Worm (Caenorhabditis elegans) whole organism, L2 larva: ENCODE data around the gene T05B9.1.

Source experiments
- F13H6.1 ChIP-seq: sonication (generic microtip); optimal IDR thresholded peaks from 2 replicates; lab custom pipeline; 2016; ENCODE audit warnings: missing genetic modification characterization, missing compliant biosample characterization
- R02D3.7 ChIP-seq: fragments of 150-350 bp; optimal IDR thresholded peaks from 2 replicates; lab custom pipeline; 2014; ENCODE audit warnings: missing biosample characterization, missing genetic modification characterization
- Y55F3AM.14 ChIP-seq: fragments of 200-800 bp; sonication (Bioruptor generic); optimal IDR thresholded peaks from 2 replicates; lab custom pipeline; 2018; ENCODE audit warnings: mild to moderate bottlenecking, missing genetic modification characterization, missing compliant biosample characterization
- aly-2 ChIP-seq: fragments of 150-350 bp; optimal IDR thresholded peaks from 2 replicates; lab custom pipeline; 2014; ENCODE audit warnings: missing biosample characterization, missing genetic modification characterization
- ama-1 ChIP-seq: fragments of 150-350 bp; optimal IDR thresholded peaks from 2 replicates; lab custom pipeline; 2018; ENCODE audit warnings: inconsistent platforms
- ceh-16 ChIP-seq: fragments of 150-350 bp; optimal IDR thresholded peaks from 2 replicates; lab custom pipeline; 2014; ENCODE audit warnings: missing biosample characterization, missing genetic modification characterization
- ceh-82 ChIP-seq: fragments of 150-350 bp; optimal IDR thresholded peaks from 2 replicates; lab custom pipeline; 2014; ENCODE audit warnings: missing biosample characterization, missing genetic modification characterization
- elt-1 ChIP-seq: fragments of 150-350 bp; optimal IDR thresholded peaks from 2 replicates; lab custom pipeline; 2014; ENCODE audit warnings: missing biosample characterization, missing genetic modification characterization
- fos-1 ChIP-seq: fragments of 150-350 bp; optimal IDR thresholded peaks from 2 replicates; lab custom pipeline; 2014; ENCODE audit warnings: missing biosample characterization, missing genetic modification characterization
- lin-13 ChIP-seq: fragments of 150-350 bp; optimal IDR thresholded peaks from 2 replicates; lab custom pipeline; 2014; ENCODE audit warnings: missing biosample characterization, missing genetic modification reagents, missing genetic modification characterization
- lsy-2 ChIP-seq, 2 experiments: fragments of 150-350 bp in 1 of 2; sonication (generic microtip) in 1 of 2; optimal IDR thresholded peaks; 2 replicates each; lab custom pipeline; 2014 to 2017; ENCODE audit warnings: missing biosample characterization in 2 of 2, missing genetic modification characterization in 2 of 2
- mab-5 ChIP-seq: fragments of 150-350 bp; optimal IDR thresholded peaks from 2 replicates; lab custom pipeline; 2014; ENCODE audit warnings: missing biosample characterization, missing genetic modification characterization
- nhr-10 ChIP-seq: sonication (generic microtip); optimal IDR thresholded peaks from 2 replicates; lab custom pipeline; 2017; ENCODE audit warnings: missing biosample characterization, missing genetic modification characterization
- nhr-11 ChIP-seq: fragments of 150-350 bp; optimal IDR thresholded peaks from 2 replicates; lab custom pipeline; 2014; ENCODE audit warnings: missing biosample characterization, missing genetic modification characterization
- nhr-129 ChIP-seq: fragments of 150-350 bp; optimal IDR thresholded peaks from 2 replicates; lab custom pipeline; 2014; ENCODE audit warnings: missing biosample characterization, missing genetic modification characterization
- nhr-21 ChIP-seq: fragments of 150-350 bp; optimal IDR thresholded peaks from 2 replicates; lab custom pipeline; 2014; ENCODE audit warnings: missing biosample characterization, missing genetic modification characterization
- nhr-23 ChIP-seq: fragments of 150-350 bp; optimal IDR thresholded peaks from 2 replicates; lab custom pipeline; 2014; ENCODE audit warnings: missing biosample characterization, missing genetic modification reagents, missing genetic modification characterization
- nhr-237 ChIP-seq: fragments of 150-350 bp; optimal IDR thresholded peaks from 2 replicates; lab custom pipeline; 2014; ENCODE audit warnings: missing biosample characterization, missing genetic modification characterization
- nhr-25 ChIP-seq: fragments of 150-350 bp; sonication (generic microtip); optimal IDR thresholded peaks from 3 replicates; lab custom pipeline; 2014; ENCODE audit warnings: missing biosample characterization, missing genetic modification characterization
- nhr-6 ChIP-seq: fragments of 150-350 bp; optimal IDR thresholded peaks from 2 replicates; lab custom pipeline; 2014; ENCODE audit warnings: missing biosample characterization, missing genetic modification characterization
- peb-1 ChIP-seq: fragments of 150-350 bp; optimal IDR thresholded peaks from 2 replicates; lab custom pipeline; 2014; ENCODE audit warnings: missing biosample characterization, missing genetic modification characterization
- sem-4 ChIP-seq: fragments of 150-350 bp; optimal IDR thresholded peaks from 2 replicates; lab custom pipeline; 2014; ENCODE audit warnings: missing biosample characterization, missing genetic modification reagents, missing genetic modification characterization
- sma-3 ChIP-seq: sonication (generic microtip); optimal IDR thresholded peaks from 2 replicates; lab custom pipeline; 2016; ENCODE audit warnings: missing genetic modification reagents, missing genetic modification characterization, missing compliant biosample characterization
- unc-39 ChIP-seq: fragments of 150-350 bp; optimal IDR thresholded peaks from 2 replicates; lab custom pipeline; 2014; ENCODE audit warnings: missing biosample characterization, missing genetic modification characterization
- unc-62 ChIP-seq: fragments of 150-350 bp; optimal IDR thresholded peaks from 2 replicates; lab custom pipeline; 2014; ENCODE audit warnings: missing biosample characterization, missing genetic modification reagents, missing genetic modification characterization
- ztf-1 ChIP-seq: fragments of 200-800 bp; sonication (Bioruptor generic); conservative IDR thresholded peaks from 2 replicates; pipeline ENCODE4 v1.3.6; 2022; ENCODE audit warnings: missing genetic modification characterization, missing compliant biosample characterization
- ztf-4 ChIP-seq: fragments of 150-350 bp; optimal IDR thresholded peaks from 2 replicates; lab custom pipeline; 2014; ENCODE audit warnings: missing biosample characterization, missing genetic modification characterization

Gene T05B9.1

ce11 chrII:11285282-11285933, 24.4 kb upstream of the T05B9.1 start:
- TF ChIP-seq Y55F3AM.14 (no peak), ceh-82 (tag; lab: Kevin White, UChicago) (no peak), fos-1 (tag; lab: Kevin White, UChicago) (peak; percentile 32), elt-1 (tag; lab: Kevin White, UChicago) (no peak), unc-62 (GFP tag; lab: Kevin White, UChicago) (no peak)

- TF ChIP-seq nhr-21 (tag; lab: Kevin White, UChicago) (no peak), nhr-129 (tag; lab: Kevin White, UChicago) (no peak), sma-3 (GFP tag; lab: Kevin White, UChicago) (no peak), lsy-2 (tag; optimal IDR thresholded peaks at IDR 0.05; lab: Kevin White, UChicago) (no peak), mab-5 (tag; lab: Kevin White, UChicago) (no peak)
Observed at ce11 chrII:11284701-11285100, 23.7 kb upstream of the T05B9.1 start.

DNA sequence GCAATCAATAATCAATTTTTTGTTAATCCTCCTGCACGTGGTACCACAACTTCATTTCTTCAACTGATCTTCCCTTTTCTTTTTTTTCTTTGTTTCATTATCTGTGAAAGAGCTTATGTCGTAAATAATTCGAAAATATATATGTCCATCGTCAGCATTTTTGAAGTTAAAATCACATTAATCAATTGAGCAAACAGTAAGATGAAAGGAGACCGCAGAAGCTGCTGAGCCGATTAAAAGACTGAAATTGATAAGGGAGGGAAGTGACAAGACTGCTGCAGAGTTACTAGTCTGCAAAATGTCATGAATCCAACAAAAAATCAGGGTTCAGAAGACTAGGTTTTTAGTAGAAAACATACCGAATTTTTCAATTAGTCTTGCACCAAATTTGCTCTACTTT, 22.8 kb upstream of the T05B9.1 start:
- TF ChIP-seq nhr-21 (tag; lab: Kevin White, UChicago) (no peak), fos-1 (tag; lab: Kevin White, UChicago) (peak; percentile 46)

ce11 chrII:11283013-11283412, 22.0 kb upstream of the T05B9.1 start:
- TF ChIP-seq ama-1 (no peak), aly-2 (tag; lab: Kevin White, UChicago) (no peak), ztf-4 (no peak), nhr-23 (tag; lab: Kevin White, UChicago) (no peak), ztf-1 (GFP tag; lab: Robert Waterston, UW) (no peak), nhr-11 (no peak), F13H6.1 (tag; lab: Kevin White, UChicago) (no peak)

DNA sequence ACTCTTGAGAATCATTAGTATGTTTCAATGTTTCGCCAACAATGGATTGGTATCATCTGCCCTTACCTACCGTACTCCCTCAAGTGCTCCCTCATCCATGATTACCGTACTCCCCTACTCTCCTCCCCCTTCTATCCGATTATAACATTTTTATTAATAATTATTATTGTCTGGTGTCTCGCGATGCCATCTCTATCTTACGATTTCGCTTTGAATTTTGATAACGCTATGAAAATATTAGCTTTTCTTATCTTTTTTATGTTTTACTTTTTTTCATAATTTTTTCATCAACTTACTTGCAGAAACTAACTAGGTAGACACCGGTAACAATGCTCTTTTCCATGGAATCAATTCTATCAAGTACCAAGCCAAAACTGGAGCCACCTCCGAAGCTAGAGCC, 20.7 kb upstream of the T05B9.1 start, which contains the start of gene unc-130:
Gene unc-130 (plus strand): TSS at position 301 of the 400 bp plus-strand sequence.
- TF ChIP-seq nhr-237 (tag; lab: Kevin White, UChicago), result no peak
- peak; percentile 5 for TF ChIP-seq fos-1 (tag; lab: Kevin White, UChicago)

DNA sequence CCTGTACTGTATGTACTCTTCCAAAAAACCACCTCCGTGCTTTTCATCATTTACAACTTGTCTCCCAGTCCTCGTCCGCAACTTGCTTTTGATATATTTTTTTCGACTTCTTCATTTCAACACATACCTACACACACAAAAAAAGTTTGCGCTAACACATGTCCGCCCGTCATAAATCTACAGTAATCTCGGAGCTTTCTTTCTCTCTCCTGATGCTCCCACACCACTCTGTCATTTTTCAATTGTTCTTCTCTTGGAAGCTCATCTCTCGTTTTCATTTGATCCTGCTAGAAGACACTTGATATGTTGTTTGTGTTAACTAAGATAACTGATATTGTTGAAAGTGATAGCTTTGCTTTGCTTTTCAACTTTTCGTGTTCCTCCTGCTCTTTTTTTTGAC, 20.2 kb upstream of the T05B9.1 start:
- TF ChIP-seq nhr-129 (tag; lab: Kevin White, UChicago) (peak; percentile 1), nhr-25 (tag; lab: Kevin White, UChicago) (no peak), lsy-2 (tag; optimal IDR thresholded peaks at IDR 0.05; lab: Kevin White, UChicago) (peak in 1 of 2 experiments; percentile 66), sem-4 (tag; lab: Kevin White, UChicago) (no peak), peb-1 (tag; lab: Kevin White, UChicago) (no peak), lin-13 (GFP tag; lab: Kevin White, UChicago) (no peak), unc-39 (no peak)

ce11 chrII:11279971-11280370, 19.0 kb upstream of the T05B9.1 start:
- TF ChIP-seq lsy-2 (tag; optimal IDR thresholded peaks at IDR 0.05; lab: Kevin White, UChicago) (peak in 1 of 2 experiments; percentile 36), peb-1 (tag; lab: Kevin White, UChicago) (no peak)

ce11 chrII:11276879-11277278, 15.9 kb upstream of the T05B9.1 start:
- TF ChIP-seq sem-4 (tag; lab: Kevin White, UChicago), result no peak
- TF ChIP-seq ceh-16, result peak; percentile 84

- no peak for TF ChIP-seq nhr-10 (tag; lab: Kevin White, UChicago)
- no peak for TF ChIP-seq nhr-6 (tag; lab: Kevin White, UChicago)
- peak; percentile 47 for TF ChIP-seq nhr-129 (tag; lab: Kevin White, UChicago)
- no peak for TF ChIP-seq R02D3.7
- TF ChIP-seq sem-4 (tag; lab: Kevin White, UChicago), result no peak
Observed at ce11 chrII:11275484-11275883, 14.5 kb upstream of the T05B9.1 start.
